Fruit fly (Drosophila melanogaster) whole organism, embryonic: ENCODE data around the gene CG32462.

Source experiments
- B-H1 ChIP-seq: fragments of 200-800 bp; sonication (Bioruptor generic); IDR thresholded peaks from 3 replicates; pipeline ENCODE4 v1.3.6; 2022; ENCODE audit warnings: missing biosample characterization, missing genetic modification characterization
- CG12155 ChIP-seq: fragments of 200-800 bp; sonication (Bioruptor generic); optimal IDR thresholded peaks from 3 replicates; lab custom pipeline; 2016; ENCODE audit warnings: missing biosample characterization, missing genetic modification characterization
- CG12391 ChIP-seq: fragments of 200-800 bp; sonication (Bioruptor generic); optimal IDR thresholded peaks from 3 replicates; lab custom pipeline; 2018; ENCODE audit warnings: missing biosample characterization, mild to moderate bottlenecking, missing genetic modification characterization, moderate library complexity
- CG15011 ChIP-seq: fragments of 200-800 bp; sonication (Bioruptor generic); optimal IDR thresholded peaks from 3 replicates; lab custom pipeline; 2018; ENCODE audit warnings: missing biosample characterization, mild to moderate bottlenecking, missing genetic modification characterization
- CG16813 ChIP-seq: fragments of 200-800 bp; sonication (Bioruptor generic); IDR thresholded peaks from 3 replicates; pipeline ENCODE4 v1.3.6; 2022; ENCODE audit warnings: missing biosample characterization, missing genetic modification characterization; ENCODE audit not compliant: partially characterized antibody
- CG1792 ChIP-seq: fragments of 200-800 bp; sonication (Bioruptor generic); optimal IDR thresholded peaks from 2 replicates; lab custom pipeline; 2016; ENCODE audit warnings: missing biosample characterization, missing genetic modification characterization
- CG2875 ChIP-seq: fragments of 200-800 bp; sonication (Bioruptor generic); optimal IDR thresholded peaks from 2 replicates; lab custom pipeline; 2017; ENCODE audit warnings: missing biosample characterization, mild to moderate bottlenecking, missing genetic modification characterization, missing genetic modification reagents
- CG32767 ChIP-seq: fragments of 200-800 bp; sonication (Bioruptor generic); IDR thresholded peaks from 2 replicates; pipeline ENCODE4 v1.3.6; 2022; ENCODE audit warnings: missing biosample characterization, missing genetic modification characterization
- CG33557 ChIP-seq: fragments of 200-800 bp; sonication (Bioruptor generic); optimal IDR thresholded peaks from 2 replicates; lab custom pipeline; 2019; ENCODE audit warnings: missing biosample characterization, mild to moderate bottlenecking, missing genetic modification characterization, moderate library complexity
- CG4424 ChIP-seq: fragments of 200-800 bp; sonication (Bioruptor generic); optimal IDR thresholded peaks from 3 replicates; lab custom pipeline; 2016; ENCODE audit warnings: missing biosample characterization, missing genetic modification characterization
- CG6791 ChIP-seq: fragments of 200-800 bp; sonication (Bioruptor generic); IDR thresholded peaks from 3 replicates; pipeline ENCODE4 v1.3.6; 2022; ENCODE audit warnings: missing biosample characterization, missing genetic modification characterization; ENCODE audit not compliant: partially characterized antibody
- CG6813 ChIP-seq: fragments of 200-800 bp; sonication (Bioruptor generic); optimal IDR thresholded peaks from 2 replicates; lab custom pipeline; 2017; ENCODE audit warnings: missing biosample characterization, missing genetic modification characterization, mild to moderate bottlenecking, moderate library complexity, missing genetic modification reagents
- CG8089 ChIP-seq: fragments of 200-800 bp; sonication (Bioruptor generic); optimal IDR thresholded peaks from 3 replicates; lab custom pipeline; 2016; ENCODE audit warnings: missing biosample characterization, missing genetic modification characterization
- CG8290 ChIP-seq, 3 experiments: fragments of 200-800 bp; sonication (Bioruptor generic); optimal IDR thresholded peaks; 2 replicates each; lab custom pipeline; 2016 to 2019; ENCODE audit warnings: missing biosample characterization in 3 of 3, missing genetic modification characterization in 3 of 3, mild to moderate bottlenecking in 2 of 3, moderate library complexity in 1 of 3
- CoRest ChIP-seq: fragments of 200-800 bp; sonication (Bioruptor generic); optimal IDR thresholded peaks from 3 replicates; lab custom pipeline; 2018; ENCODE audit warnings: missing biosample characterization, mild to moderate bottlenecking, missing genetic modification characterization, moderate library complexity
- CrebB ChIP-seq: fragments of 200-800 bp; sonication (Bioruptor generic); optimal IDR thresholded peaks from 3 replicates; lab custom pipeline; 2018; ENCODE audit warnings: missing biosample characterization, mild to moderate bottlenecking, missing genetic modification characterization
- D19A ChIP-seq: fragments of 200-800 bp; optimal IDR thresholded peaks from 3 replicates; lab custom pipeline; 2019; ENCODE audit warnings: missing biosample characterization, mild to moderate bottlenecking, missing genetic modification characterization, moderate library complexity
- Dad ChIP-seq: fragments of 200-800 bp; sonication (Bioruptor generic); optimal IDR thresholded peaks from 3 replicates; lab custom pipeline; 2016; ENCODE audit warnings: missing biosample characterization, missing genetic modification characterization
- Dll ChIP-seq: fragments of 200-800 bp; sonication (Bioruptor generic); IDR thresholded peaks from 4 replicates; pipeline ENCODE4 v1.3.6; 2022; ENCODE audit warnings: missing biosample characterization, missing genetic modification characterization; ENCODE audit not compliant: partially characterized antibody
- Drgx ChIP-seq: fragments of 200-800 bp; sonication (Bioruptor generic); IDR thresholded peaks from 2 replicates; pipeline ENCODE4 v1.3.6; 2022; ENCODE audit warnings: missing biosample characterization, missing genetic modification characterization
- HHEX ChIP-seq: fragments of 200-800 bp; sonication (Bioruptor generic); optimal IDR thresholded peaks from 3 replicates; lab custom pipeline; 2017; ENCODE audit warnings: missing biosample characterization, mild to moderate bottlenecking, missing genetic modification characterization, missing genetic modification reagents
- HmgZ ChIP-seq: fragments of 200-800 bp; sonication (Bioruptor generic); optimal IDR thresholded peaks from 2 replicates; lab custom pipeline; 2018; ENCODE audit warnings: missing biosample characterization, mild to moderate bottlenecking, missing genetic modification characterization
- Jarid2 ChIP-seq: fragments of 200-800 bp; sonication (Bioruptor generic); optimal IDR thresholded peaks from 3 replicates; lab custom pipeline; 2017; ENCODE audit warnings: mild to moderate bottlenecking, missing biosample characterization, missing genetic modification reagents, missing genetic modification characterization
- Kr ChIP-seq: fragments of 200-800 bp; sonication (Bioruptor generic); optimal IDR thresholded peaks from 2 replicates; lab custom pipeline; 2017; ENCODE audit warnings: missing biosample characterization, mild to moderate bottlenecking, missing genetic modification characterization
- MBD-R2 ChIP-seq: fragments of 200-800 bp; sonication (Bioruptor generic); IDR thresholded peaks from 2 replicates; pipeline ENCODE4 v1.3.6; 2022; ENCODE audit warnings: missing biosample characterization, missing genetic modification characterization
- NK7.1 ChIP-seq: fragments of 200-800 bp; sonication (Bioruptor generic); optimal IDR thresholded peaks from 3 replicates; lab custom pipeline; 2016; ENCODE audit warnings: missing biosample characterization, missing genetic modification characterization
- Oaz ChIP-seq: fragments of 200-800 bp; sonication (Bioruptor generic); IDR thresholded peaks from 2 replicates; pipeline ENCODE4 v1.3.6; 2022; ENCODE audit warnings: missing biosample characterization, missing genetic modification characterization
- PHDP ChIP-seq: fragments of 200-800 bp; sonication (Bioruptor generic); optimal IDR thresholded peaks from 3 replicates; lab custom pipeline; 2018; ENCODE audit warnings: missing biosample characterization, mild to moderate bottlenecking, missing genetic modification characterization, moderate library complexity
- Ravus ChIP-seq: fragments of 200-800 bp; sonication (Bioruptor generic); IDR thresholded peaks from 2 replicates; pipeline ENCODE4 v1.3.6; 2022; ENCODE audit warnings: missing biosample characterization, missing genetic modification characterization
- Scr ChIP-seq: fragments of 200-800 bp; sonication (Bioruptor generic); IDR thresholded peaks from 2 replicates; pipeline ENCODE4 v1.3.6; 2022; ENCODE audit warnings: missing biosample characterization, missing genetic modification characterization; ENCODE audit not compliant: partially characterized antibody
- ac ChIP-seq: fragments of 200-800 bp; sonication (Bioruptor generic); optimal IDR thresholded peaks from 3 replicates; lab custom pipeline; 2017; ENCODE audit warnings: missing biosample characterization, mild to moderate bottlenecking, missing genetic modification characterization
- ase ChIP-seq: fragments of 200-800 bp; sonication (Bioruptor generic); IDR thresholded peaks from 3 replicates; pipeline ENCODE4 v1.3.6; 2022; ENCODE audit warnings: missing biosample characterization, missing genetic modification characterization
- ci ChIP-seq: fragments of 200-800 bp; sonication (Bioruptor generic); IDR thresholded peaks from 3 replicates; pipeline ENCODE4 v1.3.6; 2022; ENCODE audit warnings: missing biosample characterization, missing genetic modification characterization
- crc ChIP-seq: fragments of 200-800 bp; sonication (Bioruptor generic); optimal IDR thresholded peaks from 2 replicates; lab custom pipeline; 2016; ENCODE audit warnings: missing biosample characterization, missing genetic modification characterization
- dan ChIP-seq: fragments of 200-800 bp; sonication (Bioruptor generic); IDR thresholded peaks from 2 replicates; pipeline ENCODE4 v1.3.6; 2022; ENCODE audit warnings: missing biosample characterization, missing genetic modification characterization
- ewg ChIP-seq: fragments of 200-800 bp; sonication (Bioruptor generic); optimal IDR thresholded peaks from 3 replicates; lab custom pipeline; 2017; ENCODE audit warnings: mild to moderate bottlenecking, missing biosample characterization, missing genetic modification reagents, missing genetic modification characterization
- fu2 ChIP-seq: fragments of 200-800 bp; sonication (Bioruptor generic); optimal IDR thresholded peaks from 2 replicates; lab custom pipeline; 2016; ENCODE audit warnings: missing biosample characterization, missing genetic modification characterization
- kay ChIP-seq: fragments of 200-800 bp; sonication (Bioruptor generic); optimal IDR thresholded peaks from 2 replicates; lab custom pipeline; 2016; ENCODE audit warnings: missing biosample characterization, missing genetic modification characterization
- lbe ChIP-seq: fragments of 200-800 bp; sonication (Bioruptor generic); optimal IDR thresholded peaks from 2 replicates; lab custom pipeline; 2016; ENCODE audit warnings: missing biosample characterization, mild to moderate bottlenecking, missing genetic modification characterization
- lmd ChIP-seq: fragments of 200-800 bp; sonication (Bioruptor generic); IDR thresholded peaks from 2 replicates; pipeline ENCODE4 v1.3.6; 2022; ENCODE audit warnings: missing biosample characterization, missing genetic modification characterization
- pan ChIP-seq, 4 experiments: fragments of >200 bp in 3 of 4; fragments of 200-800 bp in 1 of 4; sonication (Bioruptor generic) in 1 of 4; optimal IDR thresholded peaks in 3 of 4; IDR thresholded peaks in 1 of 4; 2 replicates each; pipeline versions ENCODE4 v1.3.6 to Lab custom; 2017 to 2022; ENCODE audit warnings: missing biosample characterization in 2 of 4, missing genetic modification characterization in 2 of 4, mixed read lengths in 1 of 4
- pb ChIP-seq: fragments of 200-800 bp; sonication (Bioruptor generic); optimal IDR thresholded peaks from 3 replicates; lab custom pipeline; 2016; ENCODE audit warnings: missing biosample characterization, missing genetic modification characterization
- phol ChIP-seq: fragments of 200-800 bp; sonication (Bioruptor generic); optimal IDR thresholded peaks from 3 replicates; lab custom pipeline; 2018; ENCODE audit warnings: missing biosample characterization, mild to moderate bottlenecking, missing genetic modification characterization, moderate library complexity
- pnt ChIP-seq: fragments of 200-800 bp; sonication (Bioruptor generic); optimal IDR thresholded peaks from 3 replicates; lab custom pipeline; 2016; ENCODE audit warnings: missing biosample characterization, missing genetic modification characterization
- row ChIP-seq: fragments of 200-800 bp; sonication (Bioruptor generic); IDR thresholded peaks from 3 replicates; pipeline ENCODE4 v1.3.6; 2022; ENCODE audit warnings: missing biosample characterization, missing genetic modification characterization
- scrt ChIP-seq: fragments of 200-800 bp; sonication (Bioruptor generic); optimal IDR thresholded peaks from 2 replicates; lab custom pipeline; 2018; ENCODE audit warnings: missing biosample characterization, mild to moderate bottlenecking, missing genetic modification characterization, moderate library complexity
- trem ChIP-seq: fragments of 200-800 bp; optimal IDR thresholded peaks from 3 replicates; lab custom pipeline; 2019; ENCODE audit warnings: missing biosample characterization, mild to moderate bottlenecking, missing genetic modification characterization, moderate library complexity
- twi ChIP-seq: fragments of 200-800 bp; optimal IDR thresholded peaks from 2 replicates; lab custom pipeline; 2019; ENCODE audit warnings: missing biosample characterization, mild to moderate bottlenecking, missing genetic modification characterization, moderate library complexity
- zen2 ChIP-seq: fragments of 200-800 bp; sonication (Bioruptor generic); IDR thresholded peaks from 3 replicates; pipeline ENCODE4 v1.3.6; 2022; ENCODE audit warnings: missing biosample characterization, missing genetic modification characterization; ENCODE audit not compliant: partially characterized antibody

Gene CG32462

dm6 chr3L:22824668-22825192, 28.6 kb downstream of the CG32462 start (continued):
- TF ChIP-seq fu2 (GFP tag; lab: Kevin White, UChicago) (no peak), HHEX (no peak), MBD-R2 (GFP tag; lab: Robert Waterston, UW) (no peak), CG6813 (no peak), zen2 (GFP tag; lab: Robert Waterston, UW) (peak; percentile 61; the same call in 1 of the 3 replicates), Scr (no peak), lbe (GFP tag; lab: Kevin White, UChicago) (peak; percentile 91), pnt (GFP tag; lab: Kevin White, UChicago) (no peak), CG1792 (no peak), ewg (peak; percentile 25), D19A (tag; lab: Kevin White, UChicago) (no peak), CG32767 (GFP tag; lab: Robert Waterston, UW) (no peak), HmgZ (no peak), CrebB (peak; percentile 19), CG12155 (GFP tag; lab: Kevin White, UChicago) (peak; percentile 30), phol (no peak), B-H1 (GFP tag; lab: Robert Waterston, UW) (no peak), Jarid2 (GFP tag; lab: Kevin White, UChicago) (peak; percentile 20), CG2875 (GFP tag; lab: Kevin White, UChicago) (no peak), PHDP (tag; lab: Kevin White, UChicago) (no peak), CG8089 (GFP tag; lab: Kevin White, UChicago) (no peak), ase (GFP tag; lab: Robert Waterston, UW) (no peak), dan (GFP tag; lab: Robert Waterston, UW) (no peak), Dll (GFP tag; lab: Robert Waterston, UW) (0 out of 4 replicates have a peak, but pooled peaks have one; percentile 23), crc (no peak), scrt (GFP tag; lab: Kevin White, UChicago) (no peak), CG16813 (GFP tag; lab: Robert Waterston, UW) (no peak), pan (optimal IDR thresholded peaks at IDR 0.05; lab: Kevin White, UChicago) (no peak), pan (GFP tag; optimal IDR thresholded peaks at IDR 0.05 in 1 of 2, IDR thresholded peaks at IDR 0.05 in 1 of 2) (no peak), pb (no peak), ac (no peak), NK7.1 (no peak), Oaz (GFP tag; lab: Robert Waterston, UW) (no peak), Kr (GFP tag; lab: Kevin White, UChicago) (no peak), ci (GFP tag; lab: Robert Waterston, UW) (0 out of 3 replicates have a peak, but pooled peaks have one; percentile 35), kay (peak; percentile 0), Drgx (GFP tag; lab: Robert Waterston, UW) (peak; percentile 71; the same call in 1 of the 2 replicates), Dad (GFP tag; lab: Kevin White, UChicago) (no peak), twi (tag; lab: Kevin White, UChicago) (no peak), Ravus (GFP tag; lab: Robert Waterston, UW) (no peak), lmd (GFP tag; lab: Robert Waterston, UW) (no peak), CG8290 (GFP tag; optimal IDR thresholded peaks at IDR 0.05; lab: Kevin White, UChicago) (no peak), CG8290 (tag; optimal IDR thresholded peaks at IDR 0.05; lab: Kevin White, UChicago) (peak in 1 of 2 experiments; percentile 33), CG4424 (no peak), trem (tag; lab: Kevin White, UChicago) (no peak), row (GFP tag; lab: Robert Waterston, UW) (peak; percentile 29; the same call in 1 of the 3 replicates), CG33557 (GFP tag; lab: Kevin White, UChicago) (no peak), CG12391 (no peak), CoRest (tag; lab: Kevin White, UChicago) (no peak), CG6791 (GFP tag; lab: Robert Waterston, UW) (no peak), CG15011 (no peak)
